Worm (Caenorhabditis elegans): Measurements from ENCODE around the gene AH9.6.

- TF ChIP-seq efl-1 (GFP tag; optimal IDR thresholded peaks at IDR 0.05): no peak
- TF ChIP-seq fkh-3 (tag; optimal IDR thresholded peaks at IDR 0.05): no peak
Measured at ce11 chrX:2265069-2265468, 2.9 kb downstream of the AH9.6 start.
